Fruit fly (Drosophila melanogaster) whole organism, embryonic: ENCODE data around the gene Sytbeta.
A peak's percentile ranks its signal among the peaks of the same experiment; 100 is the strongest.

Experiments used
- Awh ChIP-seq: fragments of 200-800 bp; sonication (Bioruptor generic); IDR thresholded peaks from 2 replicates; pipeline ENCODE4, ENCODE4 v1.3.6; 2022; ENCODE audit warnings: missing biosample characterization, missing genetic modification characterization
- CG11093 ChIP-seq: fragments of 200-800 bp; sonication (Bioruptor generic); IDR thresholded peaks from 3 replicates; pipeline ENCODE4 v1.3.6; 2022; ENCODE audit warnings: missing biosample characterization, missing genetic modification characterization
- CG12071 ChIP-seq: fragments of 200-800 bp; sonication (Bioruptor generic); optimal IDR thresholded peaks from 3 replicates; lab custom pipeline; 2018; ENCODE audit warnings: missing biosample characterization, mild to moderate bottlenecking, missing genetic modification characterization
- CG1233 ChIP-seq: fragments of 200-800 bp; sonication (Bioruptor generic); optimal IDR thresholded peaks from 4 replicates; lab custom pipeline; 2018; ENCODE audit warnings: missing biosample characterization, mild to moderate bottlenecking, missing genetic modification characterization
- CG13296 ChIP-seq: fragments of 200-800 bp; sonication (Bioruptor generic); optimal IDR thresholded peaks from 3 replicates; lab custom pipeline; 2018; ENCODE audit warnings: missing biosample characterization, mild to moderate bottlenecking, missing genetic modification characterization
- CG14014 ChIP-seq: fragments of 200-800 bp; sonication (Bioruptor generic); IDR thresholded peaks from 2 replicates; pipeline ENCODE4 v1.3.6; 2022; ENCODE audit warnings: missing biosample characterization, missing genetic modification characterization
- CG14441 ChIP-seq: fragments of 200-800 bp; sonication (Bioruptor generic); IDR thresholded peaks from 2 replicates; pipeline ENCODE4 v1.3.6; 2022; ENCODE audit warnings: missing biosample characterization, missing genetic modification characterization
- CG16863 ChIP-seq: fragments of 200-800 bp; sonication (Bioruptor generic); optimal IDR thresholded peaks from 3 replicates; lab custom pipeline; 2016; ENCODE audit warnings: missing biosample characterization, missing genetic modification characterization
- CG17328 ChIP-seq: fragments of 200-800 bp; sonication (Bioruptor generic); IDR thresholded peaks from 2 replicates; pipeline ENCODE4 v1.3.6; 2022; ENCODE audit warnings: missing biosample characterization, missing genetic modification characterization
- CG18476 ChIP-seq: fragments of 200-800 bp; sonication (Bioruptor generic); optimal IDR thresholded peaks from 2 replicates; lab custom pipeline; 2016; ENCODE audit warnings: missing biosample characterization, mild to moderate bottlenecking, missing genetic modification characterization
- CG18599 ChIP-seq: fragments of 200-800 bp; sonication (Bioruptor generic); optimal IDR thresholded peaks from 3 replicates; lab custom pipeline; 2017; ENCODE audit warnings: missing biosample characterization, missing genetic modification characterization, mild to moderate bottlenecking, moderate library complexity, missing genetic modification reagents
- CG2199 ChIP-seq: fragments of 200-800 bp; sonication (Bioruptor generic); IDR thresholded peaks from 3 replicates; pipeline ENCODE4 v1.3.6; 2022; ENCODE audit warnings: missing biosample characterization, missing genetic modification characterization
- CG34376 ChIP-seq: fragments of 200-800 bp; sonication (Bioruptor generic); optimal IDR thresholded peaks from 2 replicates; lab custom pipeline; 2018; ENCODE audit warnings: missing biosample characterization, mild to moderate bottlenecking, missing genetic modification characterization
- CG4360 ChIP-seq: fragments of 200-800 bp; sonication (Bioruptor generic); IDR thresholded peaks from 2 replicates; pipeline ENCODE4 v1.3.6; 2022; ENCODE audit warnings: missing biosample characterization, missing genetic modification characterization
- CG4707 ChIP-seq: fragments of 200-800 bp; sonication (Bioruptor generic); optimal IDR thresholded peaks from 2 replicates; lab custom pipeline; 2018; ENCODE audit warnings: missing biosample characterization, mild to moderate bottlenecking, missing genetic modification characterization, moderate library complexity
- CG7556 ChIP-seq: fragments of 200-800 bp; sonication (Bioruptor generic); optimal IDR thresholded peaks from 2 replicates; lab custom pipeline; 2017; ENCODE audit warnings: missing biosample characterization, mild to moderate bottlenecking, missing genetic modification characterization
- CG7745 ChIP-seq: fragments of 200-800 bp; sonication (Bioruptor generic); optimal IDR thresholded peaks from 2 replicates; lab custom pipeline; 2018; ENCODE audit warnings: missing biosample characterization, mild to moderate bottlenecking, missing genetic modification characterization, moderate library complexity
- CG7786 ChIP-seq: fragments of 200-800 bp; sonication (Bioruptor generic); optimal IDR thresholded peaks from 2 replicates; lab custom pipeline; 2016; ENCODE audit warnings: missing biosample characterization, missing genetic modification characterization
- CrebB ChIP-seq: fragments of 200-800 bp; sonication (Bioruptor generic); optimal IDR thresholded peaks from 3 replicates; lab custom pipeline; 2018; ENCODE audit warnings: missing biosample characterization, mild to moderate bottlenecking, missing genetic modification characterization
- D ChIP-seq, 2 experiments: fragments of 200-800 bp in 1 of 2; fragments of >200 bp in 1 of 2; sonication (Bioruptor generic) in 1 of 2; optimal IDR thresholded peaks; 2 replicates in 1 of 2; 3 replicates in 1 of 2; lab custom pipeline; 2017; ENCODE audit warnings: mild to moderate bottlenecking in 1 of 2, missing biosample characterization in 1 of 2, missing genetic modification characterization in 1 of 2, missing genetic modification reagents in 1 of 2
- Dek ChIP-seq: fragments of 200-800 bp; sonication (Bioruptor generic); optimal IDR thresholded peaks from 3 replicates; lab custom pipeline; 2019; ENCODE audit warnings: missing biosample characterization, mild to moderate bottlenecking, missing genetic modification characterization, moderate library complexity
- Ets65A ChIP-seq: fragments of 200-800 bp; sonication (Bioruptor generic); peaks from one replicate; lab custom pipeline; 2016; ENCODE audit warnings: missing biosample characterization, missing genetic modification characterization
- Fer3 ChIP-seq: fragments of 200-800 bp; sonication (Bioruptor generic); optimal IDR thresholded peaks from 2 replicates; lab custom pipeline; 2018; ENCODE audit warnings: missing biosample characterization, mild to moderate bottlenecking, missing genetic modification characterization, moderate library complexity
- GATAe ChIP-seq: fragments of 200-800 bp; sonication (Bioruptor generic); conservative IDR thresholded peaks from 2 replicates; pipeline ENCODE4 v1.3.6; 2022; ENCODE audit warnings: missing biosample characterization, missing genetic modification characterization
- Hr3 ChIP-seq: fragments of 200-800 bp; sonication (Bioruptor generic); optimal IDR thresholded peaks from 3 replicates; lab custom pipeline; 2016; ENCODE audit warnings: missing biosample characterization, missing genetic modification characterization
- Jarid2 ChIP-seq: fragments of 200-800 bp; sonication (Bioruptor generic); optimal IDR thresholded peaks from 3 replicates; lab custom pipeline; 2017; ENCODE audit warnings: mild to moderate bottlenecking, missing biosample characterization, missing genetic modification reagents, missing genetic modification characterization
- Med ChIP-seq: fragments of 200-800 bp; sonication (Bioruptor generic); peaks from one replicate; lab custom pipeline; 2016; ENCODE audit warnings: missing biosample characterization, missing genetic modification characterization, mild to moderate bottlenecking, inconsistent platforms, moderate library complexity
- Neu2 ChIP-seq: fragments of 200-800 bp; sonication (Bioruptor generic); optimal IDR thresholded peaks from 3 replicates; lab custom pipeline; 2016; ENCODE audit warnings: missing biosample characterization, missing genetic modification characterization, borderline replicate concordance
- Sox102F ChIP-seq: fragments of 200-800 bp; sonication (Bioruptor generic); optimal IDR thresholded peaks from 2 replicates; lab custom pipeline; 2018; ENCODE audit warnings: missing biosample characterization, mild to moderate bottlenecking, missing genetic modification characterization, moderate library complexity
- Xbp1 ChIP-seq: fragments of 200-800 bp; sonication (Bioruptor generic); optimal IDR thresholded peaks from 3 replicates; lab custom pipeline; 2016; ENCODE audit warnings: missing biosample characterization, mild to moderate bottlenecking, missing genetic modification characterization
- Xrp1 ChIP-seq: fragments of 200-800 bp; sonication (Bioruptor generic); IDR thresholded peaks from 2 replicates; pipeline ENCODE4 v1.3.6; 2022; ENCODE audit warnings: missing biosample characterization, missing genetic modification characterization
- ap ChIP-seq: fragments of 200-800 bp; sonication (Bioruptor generic); IDR thresholded peaks from 2 replicates; pipeline ENCODE4 v1.3.6; 2022; ENCODE audit warnings: missing biosample characterization, missing genetic modification characterization
- ase ChIP-seq: fragments of 200-800 bp; sonication (Bioruptor generic); IDR thresholded peaks from 3 replicates; pipeline ENCODE4 v1.3.6; 2022; ENCODE audit warnings: missing biosample characterization, missing genetic modification characterization
- ato ChIP-seq: fragments of 200-800 bp; sonication (Bioruptor generic); IDR thresholded peaks from 2 replicates; pipeline ENCODE4 v1.3.6; 2022; ENCODE audit warnings: missing biosample characterization, missing genetic modification characterization; ENCODE audit not compliant: partially characterized antibody
- chm ChIP-seq: fragments of 200-800 bp; sonication (Bioruptor generic); IDR thresholded peaks from 2 replicates; pipeline ENCODE4 v1.3.6; 2022; ENCODE audit warnings: missing biosample characterization, missing genetic modification characterization
- croc ChIP-seq: fragments of 200-800 bp; sonication (Bioruptor generic); conservative IDR thresholded peaks from 3 replicates; pipeline ENCODE4 v1.3.6; 2022; ENCODE audit warnings: missing biosample characterization, missing genetic modification characterization
- esg ChIP-seq: fragments of 200-800 bp; sonication (Bioruptor generic); conservative IDR thresholded peaks from 2 replicates; pipeline ENCODE4 v1.3.6; 2022; ENCODE audit warnings: missing biosample characterization, missing genetic modification characterization
- eve ChIP-seq, 2 experiments: fragments of >200 bp; optimal IDR thresholded peaks; 2 replicates each; lab custom pipeline; 2017; ENCODE audit warnings: missing biosample characterization in 2 of 2, missing genetic modification characterization in 2 of 2
- fd102C ChIP-seq: fragments of 200-800 bp; sonication (Bioruptor generic); optimal IDR thresholded peaks from 2 replicates; lab custom pipeline; 2018; ENCODE audit warnings: missing biosample characterization, mild to moderate bottlenecking, missing genetic modification characterization, moderate library complexity
- gt ChIP-seq: fragments of 200-800 bp; sonication (Bioruptor generic); IDR thresholded peaks from 2 replicates; pipeline ENCODE4 v1.3.6; 2022; ENCODE audit warnings: missing biosample characterization, missing genetic modification characterization
- odd ChIP-seq: fragments of 200-800 bp; sonication (Bioruptor generic); optimal IDR thresholded peaks from 2 replicates; lab custom pipeline; 2017; ENCODE audit warnings: missing biosample characterization, mild to moderate bottlenecking, missing genetic modification characterization
- ro ChIP-seq: fragments of 200-800 bp; sonication (Bioruptor generic); IDR thresholded peaks from 2 replicates; pipeline ENCODE4 v1.3.6; 2022; ENCODE audit warnings: missing biosample characterization, missing genetic modification characterization
- row ChIP-seq: fragments of 200-800 bp; sonication (Bioruptor generic); IDR thresholded peaks from 3 replicates; pipeline ENCODE4 v1.3.6; 2022; ENCODE audit warnings: missing biosample characterization, missing genetic modification characterization
- sob ChIP-seq: fragments of 200-800 bp; sonication (Bioruptor generic); IDR thresholded peaks from 2 replicates; pipeline ENCODE4 v1.3.6; 2022; ENCODE audit warnings: missing biosample characterization, missing genetic modification characterization
- ttk ChIP-seq: fragments of 200-800 bp; sonication (Bioruptor generic); IDR thresholded peaks from 2 replicates; pipeline ENCODE4 v2.1.2; 2022; ENCODE audit warnings: missing biosample characterization, missing genetic modification characterization
- twi ChIP-seq: fragments of 200-800 bp; optimal IDR thresholded peaks from 2 replicates; lab custom pipeline; 2019; ENCODE audit warnings: missing biosample characterization, mild to moderate bottlenecking, missing genetic modification characterization, moderate library complexity
- wor ChIP-seq: fragments of 200-800 bp; sonication (Bioruptor generic); IDR thresholded peaks from 2 replicates; pipeline ENCODE4 v1.3.6; 2022; ENCODE audit warnings: missing biosample characterization, missing genetic modification characterization

Gene Sytbeta

DNA sequence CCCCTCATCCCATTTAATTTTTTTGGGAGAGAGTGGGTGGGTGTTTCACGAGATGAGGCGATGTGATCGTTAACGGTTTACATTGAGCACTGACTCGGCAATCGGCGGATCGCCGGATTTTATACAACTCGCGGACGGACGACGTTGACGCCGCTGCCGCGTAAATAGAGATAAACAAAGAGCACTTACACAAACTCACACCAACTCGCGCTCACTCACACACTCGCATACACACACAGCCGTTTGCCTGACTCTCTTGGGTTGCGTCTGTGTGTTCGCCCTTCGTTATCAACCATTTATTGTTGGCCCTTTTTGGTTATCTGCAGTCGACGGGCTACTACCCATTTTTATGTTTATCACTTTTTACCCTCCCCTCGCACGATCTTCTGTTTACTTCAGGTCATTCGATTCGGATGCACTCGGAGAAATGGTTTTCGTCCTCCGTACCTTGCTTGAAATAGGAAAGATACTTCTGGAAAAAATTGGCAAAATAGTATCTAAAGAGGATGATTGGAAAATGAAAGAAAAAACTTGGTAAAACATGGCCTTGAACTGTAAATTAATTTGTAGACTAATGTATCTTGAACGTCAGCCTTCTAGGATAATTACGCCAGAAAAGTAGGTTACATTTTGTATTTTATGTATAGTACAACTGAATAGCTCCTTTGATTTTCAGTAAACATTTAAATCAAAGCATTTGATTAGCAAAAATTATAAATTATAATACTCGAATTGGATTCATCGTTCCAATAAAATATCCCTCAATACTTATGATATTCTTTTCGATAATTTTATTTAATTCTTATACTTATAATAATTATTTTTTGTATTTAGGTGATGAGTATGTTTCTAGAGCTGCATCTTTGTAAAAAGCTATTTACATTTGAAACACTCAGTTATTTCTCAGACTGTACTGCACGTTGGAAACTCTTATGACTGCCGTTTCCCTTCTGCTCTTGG is 87.0 kb downstream of the Sytbeta start (continued):
- TF ChIP-seq Neu2 (GFP tag; lab: Kevin White, UChicago) (no peak), CG7556 (GFP tag; lab: Kevin White, UChicago) (peak; percentile 71), CG18476 (GFP tag; lab: Kevin White, UChicago) (peak; percentile 24), CG7745 (tag; lab: Kevin White, UChicago) (no peak), odd (GFP tag; lab: Kevin White, UChicago) (peak; percentile 59), CG7786 (GFP tag; lab: Kevin White, UChicago) (peak; percentile 32), ro (GFP tag; lab: Robert Waterston, UW) (no peak), chm (GFP tag; lab: Robert Waterston, UW) (peak; percentile 79), CG4360 (peak; percentile 57; the same call in 1 of the 2 replicates), CG13296 (GFP tag; lab: Kevin White, UChicago) (no peak), Med (GFP tag; lab: Kevin White, UChicago) (peak; percentile 73), Sox102F (GFP tag; lab: Kevin White, UChicago) (peak; percentile 52), ato (GFP tag; lab: Robert Waterston, UW) (peak; percentile 38; the same call in 1 of the 2 replicates), Fer3 (tag; lab: Kevin White, UChicago) (no peak), CrebB (tag; lab: Kevin White, UChicago) (no peak)

DNA sequence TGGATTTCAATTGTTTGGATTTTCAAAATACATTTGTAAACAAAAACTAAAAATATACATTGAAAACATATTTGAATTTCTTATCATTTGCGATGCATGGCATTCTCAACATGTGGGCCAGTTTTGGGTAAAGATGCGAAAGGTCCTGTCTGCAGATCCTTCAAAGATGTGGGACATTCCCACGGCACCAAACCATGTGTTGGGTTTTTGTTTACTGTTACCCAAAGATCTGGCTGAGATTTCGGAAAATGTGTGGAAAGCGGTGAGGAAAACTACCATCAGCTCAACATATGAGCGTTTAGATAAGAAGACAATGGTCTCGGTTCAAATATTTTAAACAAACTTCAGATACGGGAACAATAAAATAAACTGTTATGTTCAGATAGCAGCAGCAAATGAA is 88.8 kb downstream of the Sytbeta start:
- TF ChIP-seq chm (GFP tag; lab: Robert Waterston, UW) (0 out of 2 replicates have a peak, but pooled peaks have one; percentile 57), D (optimal IDR thresholded peaks at IDR 0.05; lab: Kevin White, UChicago) (no peak), D (GFP tag; optimal IDR thresholded peaks at IDR 0.05; lab: Kevin White, UChicago) (no peak), ase (GFP tag; lab: Robert Waterston, UW) (no peak), CG2199 (GFP tag; lab: Robert Waterston, UW) (peak; percentile 95), Dek (no peak), wor (GFP tag; lab: Robert Waterston, UW) (no peak), CG1233 (no peak), ttk (GFP tag; lab: Robert Waterston, UW) (no peak), CG16863 (GFP tag; lab: Kevin White, UChicago) (no peak), Xbp1 (GFP tag; lab: Kevin White, UChicago) (no peak), gt (GFP tag; lab: Robert Waterston, UW) (no peak), Hr3 (no peak), CG14441 (GFP tag; lab: Robert Waterston, UW) (no peak), CG17328 (GFP tag; lab: Robert Waterston, UW) (no peak), croc (GFP tag; lab: Robert Waterston, UW) (no peak), CG14014 (no peak), esg (GFP tag; lab: Robert Waterston, UW) (no peak), sob (GFP tag; lab: Robert Waterston, UW) (no peak), eve (GFP tag; optimal IDR thresholded peaks at IDR 0.05; lab: Kevin White, UChicago) (no peak), twi (tag; lab: Kevin White, UChicago) (peak; percentile 100), CG18599 (GFP tag; lab: Kevin White, UChicago) (no peak), Xrp1 (GFP tag; lab: Robert Waterston, UW) (0 out of 2 replicates have a peak, but pooled peaks have one; percentile 13), Awh (GFP tag; lab: Robert Waterston, UW) (no peak), CG34376 (GFP tag; lab: Kevin White, UChicago) (no peak), odd (GFP tag; lab: Kevin White, UChicago) (no peak), ap (GFP tag; lab: Robert Waterston, UW) (no peak), Ets65A (peak; percentile 22), CG12071 (GFP tag; lab: Kevin White, UChicago) (no peak), Jarid2 (GFP tag; lab: Kevin White, UChicago) (peak; percentile 15), GATAe (no peak), CG11093 (GFP tag; lab: Robert Waterston, UW) (no peak), row (no peak), fd102C (peak; percentile 0), CG4707 (GFP tag; lab: Kevin White, UChicago) (no peak)
